Comparison of ENCODE assay signal across 2 worm cellular contexts in the genomic region with DNA sequence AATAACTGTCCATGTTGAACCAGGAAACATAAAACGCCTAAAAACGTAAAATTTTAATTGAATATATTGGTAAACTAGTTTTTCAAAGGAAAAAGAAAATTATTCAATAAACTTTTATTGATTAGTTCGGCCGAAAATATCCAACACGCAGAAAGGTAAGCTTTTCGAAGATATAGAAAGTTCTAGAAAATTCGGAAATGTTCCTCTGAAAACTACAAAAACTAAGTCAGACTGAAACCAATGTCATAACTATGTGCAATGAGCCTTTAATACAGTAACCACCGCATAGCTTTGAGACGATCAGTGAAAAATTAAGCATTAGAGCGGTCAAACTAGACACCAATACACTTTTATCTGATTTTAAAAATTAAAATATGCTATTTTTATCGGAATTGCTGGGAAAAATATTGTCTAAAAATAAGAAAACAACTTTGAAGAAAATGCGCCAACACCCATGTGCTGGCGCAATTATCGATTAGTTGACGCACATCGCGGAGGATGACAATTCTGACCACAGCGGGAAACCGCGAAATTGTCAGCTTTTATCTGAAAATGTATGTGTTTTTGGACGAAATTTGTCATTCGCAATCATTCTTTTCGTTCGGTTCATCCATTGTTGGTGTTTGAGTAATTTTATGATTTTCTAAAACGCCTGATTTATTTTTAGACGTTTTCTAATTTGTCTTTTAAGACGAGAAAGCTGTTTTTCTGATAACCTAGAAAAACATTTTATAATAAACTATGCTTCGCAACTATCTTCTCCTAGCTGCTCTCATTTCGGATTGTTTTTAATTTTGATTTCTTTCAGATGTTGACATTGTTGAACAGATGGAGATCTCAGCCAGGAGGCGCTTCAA.
TF ChIP-seq lines count a peak whose summit lies in the region.

A gene (minus strand): TSS at position 37 of the 857 bp plus-strand sequence.
A gene (plus strand): TSS at position 807 of the 857 bp plus-strand sequence.

TF ChIP-seq in whole organism, L2 larva, 48 proteins besides CTCF, POLR2A, EP300 and RAD21 (continued from another document):
- no peak for TF ChIP-seq ceh-16 (tag; optimal IDR thresholded peaks at IDR 0.05; lab: Kevin White, UChicago)
- no peak for TF ChIP-seq nhr-23 (tag; optimal IDR thresholded peaks at IDR 0.05; lab: Kevin White, UChicago)
- TF ChIP-seq sma-3 (GFP tag; optimal IDR thresholded peaks at IDR 0.05; lab: Kevin White, UChicago), result peak; percentile 44
- TF ChIP-seq mbf-1 (tag; optimal IDR thresholded peaks at IDR 0.05; lab: Kevin White, UChicago), result no peak
- TF ChIP-seq lsy-2 (tag; optimal IDR thresholded peaks at IDR 0.05; lab: Kevin White, UChicago), result peak; percentile 76 to 88
- peak; percentile 39 for TF ChIP-seq fos-1 (tag; optimal IDR thresholded peaks at IDR 0.05; lab: Kevin White, UChicago)
- TF ChIP-seq sma-9 (GFP tag; optimal IDR thresholded peaks at IDR 0.05; lab: Kevin White, UChicago), result peak; percentile 71
- TF ChIP-seq sma-9 (tag; optimal IDR thresholded peaks at IDR 0.05; lab: Kevin White, UChicago), result no peak
- peak; percentile 49 for TF ChIP-seq F13H6.1 (tag; optimal IDR thresholded peaks at IDR 0.05; lab: Kevin White, UChicago)
- TF ChIP-seq sem-4 (tag; optimal IDR thresholded peaks at IDR 0.05; lab: Kevin White, UChicago), result no peak
- peak; percentile 27 for TF ChIP-seq ama-1 (optimal IDR thresholded peaks at IDR 0.05; lab: Kevin White, UChicago)
- peak; percentile 87 for TF ChIP-seq C34F6.9 (tag; optimal IDR thresholded peaks at IDR 0.05; lab: Kevin White, UChicago)
- no peak for TF ChIP-seq peb-1 (tag; optimal IDR thresholded peaks at IDR 0.05; lab: Kevin White, UChicago)
- TF ChIP-seq elt-1 (tag; optimal IDR thresholded peaks at IDR 0.05; lab: Kevin White, UChicago), result no peak
- no peak for TF ChIP-seq blmp-1 (tag; optimal IDR thresholded peaks at IDR 0.05; lab: Kevin White, UChicago; ENCODE audit: insufficient read depth)
- TF ChIP-seq alr-1 (tag; optimal IDR thresholded peaks at IDR 0.05; lab: Kevin White, UChicago), result no peak
- peak; percentile 20 for TF ChIP-seq nhr-21 (tag; optimal IDR thresholded peaks at IDR 0.05; lab: Kevin White, UChicago)
- peak; percentile 49 for TF ChIP-seq nhr-129 (tag; optimal IDR thresholded peaks at IDR 0.05; lab: Kevin White, UChicago)
- no peak for TF ChIP-seq zag-1 (tag; optimal IDR thresholded peaks at IDR 0.05; lab: Kevin White, UChicago)
- TF ChIP-seq unc-62 (GFP tag; optimal IDR thresholded peaks at IDR 0.05; lab: Kevin White, UChicago), result no peak
TF ChIP-seq in whole organism, L2 larva: peak in this region for 17.

TF ChIP-seq in whole organism, L4 larva, 104 proteins besides CTCF, POLR2A, EP300 and RAD21 (continued from another document):
- TF ChIP-seq hlh-30 (tag; optimal IDR thresholded peaks at IDR 0.05; lab: Kevin White, UChicago; ENCODE audit: insufficient read depth) (peak; percentile 40), lir-3 (tag; optimal IDR thresholded peaks at IDR 0.05; lab: Kevin White, UChicago) (no peak), nhr-28 (tag; optimal IDR thresholded peaks at IDR 0.05; lab: Kevin White, UChicago) (peak; percentile 35), ztf-7 (tag; optimal IDR thresholded peaks at IDR 0.05; lab: Kevin White, UChicago) (peak; percentile 41), dmd-6 (GFP tag; IDR thresholded peaks at IDR 0.05; lab: Robert Waterston, UW) (peak; percentile 31; the same call in 1 of the 2 replicates), nhr-48 (tag; optimal IDR thresholded peaks at IDR 0.05; lab: Kevin White, UChicago) (peak; percentile 1), hmg-1.1 (GFP tag; IDR thresholded peaks at IDR 0.05; lab: Robert Waterston, UW) (peak; percentile 53; the same call in 1 of the 2 replicates), mes-2 (tag; optimal IDR thresholded peaks at IDR 0.05; lab: Kevin White, UChicago; ENCODE audit: poor library complexity, severe bottlenecking) (peak; percentile 64), F37D6.2 (tag; optimal IDR thresholded peaks at IDR 0.05; lab: Kevin White, UChicago) (peak; percentile 10), dve-1 (tag; optimal IDR thresholded peaks at IDR 0.05; lab: Kevin White, UChicago; ENCODE audit: insufficient read depth) (peak; percentile 69), dpl-1 (GFP tag; optimal IDR thresholded peaks at IDR 0.05; lab: Kevin White, UChicago) (peak; percentile 75), nhr-77 (tag; optimal IDR thresholded peaks at IDR 0.05; lab: Kevin White, UChicago) (no peak), nhr-11 (tag; optimal IDR thresholded peaks at IDR 0.05; lab: Kevin White, UChicago) (peak; percentile 48), T26A8.4 (GFP tag; IDR thresholded peaks at IDR 0.05; lab: Robert Waterston, UW) (peak; percentile 70), ces-1 (GFP tag; optimal IDR thresholded peaks at IDR 0.05; lab: Kevin White, UChicago) (no peak)
